Worm (Caenorhabditis elegans): ENCODE measurements around the gene amt-2.

amt-2 gene

DNA sequence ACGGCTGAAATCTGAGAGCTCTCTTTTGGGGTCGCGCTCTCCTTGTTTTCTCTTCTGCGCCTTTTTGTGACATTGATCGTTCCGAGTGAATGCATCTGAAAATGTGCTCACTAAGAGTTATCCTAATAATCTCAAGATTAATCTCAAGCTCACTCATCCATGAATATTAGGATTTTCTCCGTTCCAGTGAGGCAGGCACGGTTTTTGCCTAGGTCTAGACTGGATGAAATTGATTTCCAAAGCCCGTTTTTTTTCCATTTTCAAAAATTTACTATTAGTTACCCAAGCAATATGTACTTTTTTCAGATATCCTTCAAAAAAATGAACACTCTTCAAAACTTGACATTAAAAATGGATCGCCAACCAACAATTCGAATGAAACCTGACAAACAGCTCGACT, at the start of gene amt-2:
Gene amt-2 (plus strand): TSS at position 301 of the 400 bp plus-strand sequence.
- no peak for TF ChIP-seq vab-15 (tag; optimal IDR thresholded peaks at IDR 0.05)
- TF ChIP-seq elt-2 (tag; optimal IDR thresholded peaks at IDR 0.05), result no peak
- no peak for TF ChIP-seq egl-13 (tag; optimal IDR thresholded peaks at IDR 0.05)
- TF ChIP-seq pqm-1 (tag; optimal IDR thresholded peaks at IDR 0.05), result no peak
- TF ChIP-seq tbx-2 (tag; optimal IDR thresholded peaks at IDR 0.05), result no peak
- no peak for TF ChIP-seq blmp-1 (tag; optimal IDR thresholded peaks at IDR 0.05)
- no peak for TF ChIP-seq nhr-47 (tag; optimal IDR thresholded peaks at IDR 0.05)
- no peak for TF ChIP-seq C34B4.2 (tag; optimal IDR thresholded peaks at IDR 0.05)

DNA sequence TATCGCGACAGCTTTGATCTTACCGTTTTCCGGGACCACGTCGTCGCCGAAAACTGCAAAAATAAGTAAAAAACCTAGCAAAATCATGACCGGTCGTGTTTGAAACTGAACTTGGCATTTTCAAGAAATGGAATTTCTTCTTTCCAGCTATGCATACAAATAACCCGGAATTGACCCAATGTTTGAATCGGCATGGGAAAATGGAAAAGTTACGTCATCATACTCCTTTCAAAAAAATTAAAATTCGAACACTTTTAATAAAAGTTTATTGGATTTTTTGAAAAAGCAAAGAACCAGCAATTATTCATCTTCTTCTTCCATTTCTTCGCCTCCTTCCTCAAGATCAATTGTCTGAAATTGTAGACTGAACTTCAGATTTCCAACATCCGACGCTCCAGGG, 47.8 kb upstream of the amt-2 start, which contains the start of gene K10D11.4:
Gene K10D11.4 (minus strand): TSS at position 101 of the 400 bp plus-strand sequence.
- TF ChIP-seq snpc-4 (tag; optimal IDR thresholded peaks at IDR 0.05), result no peak
- no peak for TF ChIP-seq ceh-90 (tag; optimal IDR thresholded peaks at IDR 0.05)
- no peak for TF ChIP-seq nhr-84 (tag; optimal IDR thresholded peaks at IDR 0.05)
- TF ChIP-seq unc-62 (GFP tag; optimal IDR thresholded peaks at IDR 0.05), result no peak
- no peak for TF ChIP-seq mdl-1 (tag; optimal IDR thresholded peaks at IDR 0.05)
- TF ChIP-seq nhr-20 (tag; optimal IDR thresholded peaks at IDR 0.05), result no peak
- no peak for TF ChIP-seq lin-39 (tag; optimal IDR thresholded peaks at IDR 0.05)
- no peak for TF ChIP-seq C34B4.2 (tag; optimal IDR thresholded peaks at IDR 0.05)
- no peak for TF ChIP-seq tlp-1 (tag; optimal IDR thresholded peaks at IDR 0.05)
- no peak for TF ChIP-seq dsc-1 (tag; optimal IDR thresholded peaks at IDR 0.05)
- TF ChIP-seq swsn-7 (tag; optimal IDR thresholded peaks at IDR 0.05), result no peak
- no peak for TF ChIP-seq efl-3 (GFP tag; optimal IDR thresholded peaks at IDR 0.05)

DNA sequence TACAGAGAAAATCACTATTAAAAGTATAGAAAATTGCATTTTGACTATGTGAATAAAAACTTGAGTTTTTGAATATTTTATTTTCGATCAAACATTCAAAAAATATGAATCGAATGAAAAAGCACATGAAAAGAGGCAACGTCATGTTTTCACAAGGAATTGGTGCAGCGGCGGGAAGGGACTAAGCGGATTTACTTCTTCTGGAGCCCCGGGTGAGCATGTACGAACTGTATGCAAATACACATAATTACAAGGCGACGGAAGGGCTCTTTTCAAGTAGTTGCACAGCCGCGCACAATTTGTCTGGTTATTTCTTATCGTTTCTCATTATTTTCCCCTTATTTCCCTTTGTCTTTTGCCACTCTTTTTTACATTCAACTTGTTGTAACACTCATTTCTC, 46.3 kb upstream of the amt-2 start, which contains the start of gene K10D11.7:
Gene K10D11.7 (minus strand): TSS at position 101 of the 400 bp plus-strand sequence.
- TF ChIP-seq nhr-76 (tag; optimal IDR thresholded peaks at IDR 0.05), result no peak

DNA sequence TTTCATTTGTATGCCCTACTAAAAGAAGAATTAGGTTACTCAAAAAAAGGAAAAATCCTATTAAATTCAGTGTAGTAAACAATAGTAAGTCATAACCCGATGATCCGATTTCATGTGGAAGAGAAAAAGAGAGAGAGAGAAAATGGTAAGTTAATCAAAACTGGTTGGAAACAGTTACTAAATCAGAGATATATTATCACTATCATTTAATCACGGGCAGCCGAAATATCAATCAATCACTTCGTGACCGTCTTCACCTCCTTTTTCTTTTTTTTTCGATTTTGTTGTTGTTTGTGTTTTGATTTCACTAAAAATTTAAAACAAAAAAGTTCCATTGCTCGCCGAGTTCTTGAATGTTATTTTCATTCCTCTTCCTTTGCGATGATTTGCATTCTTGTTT, 44.6 kb upstream of the amt-2 start:
- TF ChIP-seq C04F5.9 (tag; optimal IDR thresholded peaks at IDR 0.05), result no peak
- TF ChIP-seq nhr-47 (tag; optimal IDR thresholded peaks at IDR 0.05), result no peak
- TF ChIP-seq hlh-17 (GFP tag; optimal IDR thresholded peaks at IDR 0.05; ENCODE audit: borderline replicate concordance), result no peak
- TF ChIP-seq lin-13 (GFP tag; optimal IDR thresholded peaks at IDR 0.05), result no peak
- peak; percentile 85 for TF ChIP-seq nhr-85 (tag)
- TF ChIP-seq lin-14 (GFP tag; optimal IDR thresholded peaks at IDR 0.05), result peak; percentile 29
- no peak for TF ChIP-seq unc-30 (tag; optimal IDR thresholded peaks at IDR 0.05)
- peak; percentile 55 for TF ChIP-seq grh-1 (GFP tag; IDR thresholded peaks at IDR 0.05)
- TF ChIP-seq zip-4 (GFP tag; optimal IDR thresholded peaks at IDR 0.05), result no peak
- no peak for TF ChIP-seq lin-15B (tag; optimal IDR thresholded peaks at IDR 0.05)
- no peak for TF ChIP-seq ztf-11 (tag; optimal IDR thresholded peaks at IDR 0.05)
- TF ChIP-seq xbp-1 (tag; optimal IDR thresholded peaks at IDR 0.05), result no peak
- TF ChIP-seq fos-1 (tag; optimal IDR thresholded peaks at IDR 0.05), result no peak
- no peak for TF ChIP-seq efl-1 (optimal IDR thresholded peaks at IDR 0.05)
- no peak for TF ChIP-seq efl-1 (GFP tag; optimal IDR thresholded peaks at IDR 0.05 in 1 of 2)
- no peak for TF ChIP-seq nhr-76 (tag; optimal IDR thresholded peaks at IDR 0.05)
- no peak for TF ChIP-seq nhr-28 (tag; optimal IDR thresholded peaks at IDR 0.05)
- no peak for TF ChIP-seq lsy-2 (tag; optimal IDR thresholded peaks at IDR 0.05)
- no peak for TF ChIP-seq lin-39 (tag; optimal IDR thresholded peaks at IDR 0.05)
- TF ChIP-seq lin-35 (GFP tag; optimal IDR thresholded peaks at IDR 0.05), result peak in 1 of 2 experiments; percentile 13
- no peak for TF ChIP-seq nhr-12 (tag; optimal IDR thresholded peaks at IDR 0.05)
- no peak for TF ChIP-seq ets-5 (GFP tag; IDR thresholded peaks at IDR 0.05)
- TF ChIP-seq nhr-71 (tag; optimal IDR thresholded peaks at IDR 0.05), result peak; percentile 56
- no peak for TF ChIP-seq fkh-4 (tag; optimal IDR thresholded peaks at IDR 0.05; ENCODE audit: borderline replicate concordance)
- no peak for TF ChIP-seq dpl-1 (GFP tag; optimal IDR thresholded peaks at IDR 0.05)
- TF ChIP-seq aha-1 (tag; optimal IDR thresholded peaks at IDR 0.05), result no peak
- TF ChIP-seq C16A3.4 (tag; optimal IDR thresholded peaks at IDR 0.05), result no peak
- TF ChIP-seq jun-1 (tag; optimal IDR thresholded peaks at IDR 0.05), result no peak
- TF ChIP-seq sox-4 (tag; optimal IDR thresholded peaks at IDR 0.05), result no peak
- peak; percentile 16 for TF ChIP-seq nhr-20 (tag; optimal IDR thresholded peaks at IDR 0.05)
- no peak for TF ChIP-seq ceh-82 (tag; optimal IDR thresholded peaks at IDR 0.05)
- TF ChIP-seq ceh-8 (GFP tag; optimal IDR thresholded peaks at IDR 0.05), result no peak
- no peak for TF ChIP-seq fkh-10 (GFP tag; optimal IDR thresholded peaks at IDR 0.05)

Measured in whole organism, L1 larva.